Fruit fly (Drosophila melanogaster) whole organism, embryonic: ENCODE results near the gene CG6511.

Experiments used
- ATbp ChIP-seq: fragments of 200-800 bp; sonication (Bioruptor generic); optimal IDR thresholded peaks from 2 replicates; lab custom pipeline; 2017; ENCODE audit warnings: missing biosample characterization, mild to moderate bottlenecking, missing genetic modification characterization, missing genetic modification reagents
- Atf-2 ChIP-seq: fragments of 200-800 bp; sonication (Bioruptor generic); optimal IDR thresholded peaks from 2 replicates; lab custom pipeline; 2016; ENCODE audit warnings: missing biosample characterization, missing genetic modification characterization
- Atf3 ChIP-seq: fragments of 200-800 bp; sonication (Bioruptor generic); optimal IDR thresholded peaks from 3 replicates; lab custom pipeline; 2016; ENCODE audit warnings: missing biosample characterization, missing genetic modification characterization
- Awh ChIP-seq: fragments of 200-800 bp; sonication (Bioruptor generic); IDR thresholded peaks from 2 replicates; pipeline ENCODE4, ENCODE4 v1.3.6; 2022; ENCODE audit warnings: missing biosample characterization, missing genetic modification characterization
- CG10267 ChIP-seq: fragments of 200-800 bp; sonication (Bioruptor generic); optimal IDR thresholded peaks from 2 replicates; lab custom pipeline; 2018; ENCODE audit warnings: missing biosample characterization, mild to moderate bottlenecking, missing genetic modification characterization, moderate library complexity
- CG10431 ChIP-seq: fragments of 200-800 bp; sonication (Bioruptor generic); optimal IDR thresholded peaks from 3 replicates; lab custom pipeline; 2018; ENCODE audit warnings: missing biosample characterization, mild to moderate bottlenecking, missing genetic modification characterization
- CG10462 ChIP-seq: fragments of 200-800 bp; sonication (Bioruptor generic); optimal IDR thresholded peaks from 2 replicates; lab custom pipeline; 2016; ENCODE audit warnings: missing biosample characterization, missing genetic modification characterization
- CG10979 ChIP-seq: fragments of 200-800 bp; sonication (Bioruptor generic); optimal IDR thresholded peaks from 2 replicates; lab custom pipeline; 2018; ENCODE audit warnings: missing biosample characterization, mild to moderate bottlenecking, missing genetic modification characterization, moderate library complexity
- CG11085 ChIP-seq: fragments of 200-800 bp; sonication (Bioruptor generic); IDR thresholded peaks from 2 replicates; pipeline ENCODE4 v1.3.6; 2022; ENCODE audit warnings: missing biosample characterization, missing genetic modification characterization
- CG11504 ChIP-seq: fragments of 200-800 bp; sonication (Bioruptor generic); optimal IDR thresholded peaks from 3 replicates; lab custom pipeline; 2019; ENCODE audit warnings: missing biosample characterization, mild to moderate bottlenecking, missing genetic modification characterization, moderate library complexity
- CG11696 ChIP-seq: fragments of 200-800 bp; sonication (Bioruptor generic); IDR thresholded peaks from 2 replicates; pipeline ENCODE4 v1.3.6; 2022; ENCODE audit warnings: missing biosample characterization, missing genetic modification characterization
- CG18599 ChIP-seq: fragments of 200-800 bp; sonication (Bioruptor generic); optimal IDR thresholded peaks from 3 replicates; lab custom pipeline; 2017; ENCODE audit warnings: missing biosample characterization, missing genetic modification characterization, mild to moderate bottlenecking, moderate library complexity, missing genetic modification reagents
- CG3163 ChIP-seq: fragments of 200-800 bp; sonication (Bioruptor generic); optimal IDR thresholded peaks from 3 replicates; lab custom pipeline; 2016; ENCODE audit warnings: missing biosample characterization, missing genetic modification characterization
- CG32767 ChIP-seq: fragments of 200-800 bp; sonication (Bioruptor generic); IDR thresholded peaks from 2 replicates; pipeline ENCODE4 v1.3.6; 2022; ENCODE audit warnings: missing biosample characterization, missing genetic modification characterization
- CG33213 ChIP-seq: fragments of 200-800 bp; sonication (Bioruptor generic); optimal IDR thresholded peaks from 3 replicates; lab custom pipeline; 2016; ENCODE audit warnings: missing biosample characterization, missing genetic modification characterization
- CG34376 ChIP-seq: fragments of 200-800 bp; sonication (Bioruptor generic); optimal IDR thresholded peaks from 2 replicates; lab custom pipeline; 2018; ENCODE audit warnings: missing biosample characterization, mild to moderate bottlenecking, missing genetic modification characterization
- CG6813 ChIP-seq: fragments of 200-800 bp; sonication (Bioruptor generic); optimal IDR thresholded peaks from 2 replicates; lab custom pipeline; 2017; ENCODE audit warnings: missing biosample characterization, missing genetic modification characterization, mild to moderate bottlenecking, moderate library complexity, missing genetic modification reagents
- CG8281 ChIP-seq: fragments of 200-800 bp; sonication (Bioruptor generic); optimal IDR thresholded peaks from 2 replicates; lab custom pipeline; 2018; ENCODE audit warnings: missing biosample characterization, mild to moderate bottlenecking, missing genetic modification characterization, moderate library complexity
- CG9609 ChIP-seq: fragments of 200-800 bp; sonication (Bioruptor generic); optimal IDR thresholded peaks from 3 replicates; lab custom pipeline; 2016; ENCODE audit warnings: missing biosample characterization, missing genetic modification characterization
- CG9727 ChIP-seq: fragments of 200-800 bp; sonication (Bioruptor generic); optimal IDR thresholded peaks from 3 replicates; lab custom pipeline; 2017; ENCODE audit warnings: missing biosample characterization, mild to moderate bottlenecking, missing genetic modification characterization
- Dbx ChIP-seq: fragments of 200-800 bp; sonication (Bioruptor generic); IDR thresholded peaks from 3 replicates; pipeline ENCODE4 v1.3.6; 2022; ENCODE audit warnings: missing biosample characterization, missing genetic modification characterization
- Fer2 ChIP-seq: fragments of 200-800 bp; sonication (Bioruptor generic); optimal IDR thresholded peaks from 2 replicates; lab custom pipeline; 2018; ENCODE audit warnings: missing biosample characterization, mild to moderate bottlenecking, missing genetic modification characterization, moderate library complexity
- GATAe ChIP-seq: fragments of 200-800 bp; sonication (Bioruptor generic); conservative IDR thresholded peaks from 2 replicates; pipeline ENCODE4 v1.3.6; 2022; ENCODE audit warnings: missing biosample characterization, missing genetic modification characterization
- HLHmδ ChIP-seq: fragments of 200-800 bp; sonication (Bioruptor generic); optimal IDR thresholded peaks from 2 replicates; lab custom pipeline; 2018; ENCODE audit warnings: missing biosample characterization, mild to moderate bottlenecking, missing genetic modification characterization, moderate library complexity
- HmgZ ChIP-seq: fragments of 200-800 bp; sonication (Bioruptor generic); optimal IDR thresholded peaks from 2 replicates; lab custom pipeline; 2018; ENCODE audit warnings: missing biosample characterization, mild to moderate bottlenecking, missing genetic modification characterization
- Hmr ChIP-seq: fragments of 200-800 bp; sonication (Bioruptor generic); optimal IDR thresholded peaks from 3 replicates; lab custom pipeline; 2017; ENCODE audit warnings: mild to moderate bottlenecking, missing biosample characterization, missing genetic modification reagents, missing genetic modification characterization
- Hr78 ChIP-seq, 2 experiments: fragments of 200-800 bp in 1 of 2; fragments of >200 bp in 1 of 2; sonication (Bioruptor generic) in 1 of 2; optimal IDR thresholded peaks; 2 replicates each; lab custom pipeline; 2017 to 2019; ENCODE audit warnings: missing biosample characterization in 2 of 2, missing genetic modification characterization in 2 of 2, mild to moderate bottlenecking in 1 of 2, moderate library complexity in 1 of 2
- Max ChIP-seq: fragments of 200-800 bp; sonication (Bioruptor generic); optimal IDR thresholded peaks from 2 replicates; lab custom pipeline; 2016; ENCODE audit warnings: missing biosample characterization, mild to moderate bottlenecking, missing genetic modification characterization
- Med ChIP-seq: fragments of 200-800 bp; sonication (Bioruptor generic); peaks from one replicate; lab custom pipeline; 2016; ENCODE audit warnings: missing biosample characterization, missing genetic modification characterization, mild to moderate bottlenecking, inconsistent platforms, moderate library complexity
- Pdp1 ChIP-seq, 2 experiments: fragments of 200-800 bp; sonication (Bioruptor generic); optimal IDR thresholded peaks; 3 replicates each; lab custom pipeline; 2016; ENCODE audit warnings: missing biosample characterization in 2 of 2, missing genetic modification characterization in 2 of 2, mild to moderate bottlenecking in 1 of 2, moderate library complexity in 1 of 2
- Ssrp ChIP-seq: fragments of 200-800 bp; sonication (Bioruptor generic); optimal IDR thresholded peaks from 2 replicates; lab custom pipeline; 2018; ENCODE audit warnings: missing biosample characterization, mild to moderate bottlenecking, missing genetic modification characterization, moderate library complexity
- Stat92E ChIP-seq, 3 experiments: fragments of >200 bp in 2 of 3; fragments of 200-800 bp in 1 of 3; sonication (Bioruptor generic) in 1 of 3; optimal IDR thresholded peaks; 2 replicates each; lab custom pipeline; 2017 to 2019; ENCODE audit warnings: missing biosample characterization in 3 of 3, missing genetic modification characterization in 3 of 3, mild to moderate bottlenecking in 1 of 3, moderate library complexity in 1 of 3
- abd-A ChIP-seq: fragments of 200-800 bp; sonication (Bioruptor generic); optimal IDR thresholded peaks from 3 replicates; lab custom pipeline; 2019; ENCODE audit warnings: missing biosample characterization, mild to moderate bottlenecking, missing genetic modification characterization, moderate library complexity
- bbx ChIP-seq: fragments of 200-800 bp; sonication (Bioruptor generic); IDR thresholded peaks from 2 replicates; pipeline ENCODE4 v1.3.6; 2022; ENCODE audit warnings: missing biosample characterization, missing genetic modification characterization; ENCODE audit not compliant: partially characterized antibody
- cad ChIP-seq: fragments of >200 bp; optimal IDR thresholded peaks from 2 replicates; lab custom pipeline; 2017; ENCODE audit warnings: missing biosample characterization, missing genetic modification characterization
- caup ChIP-seq: fragments of 200-800 bp; sonication (Bioruptor generic); optimal IDR thresholded peaks from 3 replicates; lab custom pipeline; 2017; ENCODE audit warnings: missing biosample characterization, mild to moderate bottlenecking, missing genetic modification characterization, moderate library complexity; ENCODE audit not compliant: severe bottlenecking
- ci ChIP-seq: fragments of 200-800 bp; sonication (Bioruptor generic); IDR thresholded peaks from 3 replicates; pipeline ENCODE4 v1.3.6; 2022; ENCODE audit warnings: missing biosample characterization, missing genetic modification characterization
- crol ChIP-seq: fragments of 200-800 bp; sonication (Bioruptor generic); IDR thresholded peaks from 2 replicates; pipeline ENCODE4 v1.3.6; 2022; ENCODE audit warnings: missing biosample characterization, missing genetic modification characterization
- fd96Cb ChIP-seq: fragments of 200-800 bp; sonication (Bioruptor generic); optimal IDR thresholded peaks from 2 replicates; lab custom pipeline; 2018; ENCODE audit warnings: missing biosample characterization, mild to moderate bottlenecking, missing genetic modification characterization, moderate library complexity
- grn ChIP-seq: fragments of 200-800 bp; sonication (Bioruptor generic); optimal IDR thresholded peaks from 3 replicates; lab custom pipeline; 2017; ENCODE audit warnings: missing biosample characterization, missing genetic modification characterization
- h ChIP-seq: fragments of >200 bp; optimal IDR thresholded peaks from 2 replicates; lab custom pipeline; 2017
- pb ChIP-seq: fragments of 200-800 bp; sonication (Bioruptor generic); optimal IDR thresholded peaks from 3 replicates; lab custom pipeline; 2016; ENCODE audit warnings: missing biosample characterization, missing genetic modification characterization
- pnt ChIP-seq: fragments of 200-800 bp; sonication (Bioruptor generic); optimal IDR thresholded peaks from 3 replicates; lab custom pipeline; 2016; ENCODE audit warnings: missing biosample characterization, missing genetic modification characterization
- psq ChIP-seq: fragments of 200-800 bp; sonication (Bioruptor generic); optimal IDR thresholded peaks from 2 replicates; lab custom pipeline; 2017; ENCODE audit warnings: missing biosample characterization, missing genetic modification characterization
- rib ChIP-seq: fragments of 200-800 bp; sonication (Bioruptor generic); IDR thresholded peaks from 2 replicates; pipeline ENCODE4 v1.3.6; 2022; ENCODE audit warnings: missing biosample characterization, missing genetic modification characterization
- schlank ChIP-seq: fragments of 200-800 bp; sonication (Bioruptor generic); optimal IDR thresholded peaks from 2 replicates; lab custom pipeline; 2018; ENCODE audit warnings: missing biosample characterization, mild to moderate bottlenecking, missing genetic modification characterization
- sima ChIP-seq: fragments of 200-800 bp; sonication (Bioruptor generic); optimal IDR thresholded peaks from 2 replicates; lab custom pipeline; 2016; ENCODE audit warnings: missing biosample characterization, missing genetic modification characterization
- slbo ChIP-seq: fragments of 200-800 bp; sonication (Bioruptor generic); IDR thresholded peaks from 2 replicates; pipeline ENCODE4 v1.3.6; 2022; ENCODE audit warnings: missing biosample characterization, missing genetic modification characterization
- twi ChIP-seq: fragments of 200-800 bp; optimal IDR thresholded peaks from 2 replicates; lab custom pipeline; 2019; ENCODE audit warnings: missing biosample characterization, mild to moderate bottlenecking, missing genetic modification characterization, moderate library complexity

Gene CG6511

DNA sequence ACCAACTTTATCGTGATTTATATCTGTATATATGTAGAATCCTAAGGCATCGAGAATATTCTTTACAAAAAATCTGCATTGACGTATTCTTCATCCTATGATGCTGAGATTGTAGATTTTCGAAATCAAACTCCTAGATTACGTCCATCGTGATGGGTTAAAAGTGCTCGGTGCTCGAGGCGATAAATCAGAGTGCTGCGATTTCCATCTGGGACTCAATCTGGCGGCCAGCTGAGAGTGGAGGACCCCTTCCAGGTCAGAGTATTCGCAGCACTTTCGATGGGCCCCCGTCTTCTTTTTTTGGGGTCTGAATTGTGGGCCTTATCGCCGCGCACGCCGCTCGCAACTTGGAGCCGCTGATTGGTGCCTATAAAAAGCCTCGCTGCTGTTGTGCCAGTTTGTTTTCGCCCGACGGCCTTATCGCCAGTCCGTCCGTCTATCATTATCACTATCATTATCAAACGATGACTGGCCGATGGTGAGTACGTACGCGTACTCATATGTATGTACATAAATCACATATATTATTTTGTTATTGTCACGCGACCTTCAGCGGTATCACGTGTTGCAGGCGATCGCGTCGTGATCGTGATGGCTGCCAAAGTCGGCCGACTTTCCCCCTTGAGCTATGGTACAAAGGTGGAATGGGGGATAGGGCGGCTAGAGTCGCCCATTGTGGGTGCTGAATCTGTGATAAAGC, 16.3 kb upstream of the CG6511 start (continued):
- TF ChIP-seq CG32767 (0 out of 2 replicates have a peak, but pooled peaks have one; percentile 18), CG10979 (tag; lab: Kevin White, UChicago) (no peak), HmgZ (peak; percentile 10), CG10431 (GFP tag; lab: Kevin White, UChicago) (no peak), Atf3 (GFP tag; lab: Kevin White, UChicago) (no peak), Med (GFP tag; lab: Kevin White, UChicago) (peak; percentile 91), ATbp (GFP tag; lab: Kevin White, UChicago) (no peak), CG11085 (GFP tag; lab: Robert Waterston, UW) (no peak), CG33213 (GFP tag; lab: Kevin White, UChicago) (no peak), Stat92E (GFP tag; optimal IDR thresholded peaks at IDR 0.05; lab: Kevin White, UChicago) (peak in 1 of 3 experiments; percentile 59), abd-A (no peak), CG10267 (tag; lab: Kevin White, UChicago) (no peak), CG34376 (peak; percentile 89), GATAe (GFP tag; lab: Robert Waterston, UW) (peak; percentile 59; the same call in 1 of the 2 replicates), Awh (GFP tag; lab: Robert Waterston, UW) (no peak), CG9609 (GFP tag; lab: Kevin White, UChicago) (no peak), cad (no peak), CG10462 (GFP tag; lab: Kevin White, UChicago) (no peak), CG3163 (GFP tag; lab: Kevin White, UChicago) (no peak), psq (GFP tag; lab: Kevin White, UChicago) (no peak), Hr78 (GFP tag; optimal IDR thresholded peaks at IDR 0.05; lab: Kevin White, UChicago) (peak in 1 of 2 experiments; percentile 67), slbo (peak; percentile 25; the same call in 1 of the 2 replicates), CG18599 (peak; percentile 46), CG11504 (tag; lab: Kevin White, UChicago) (no peak), sima (GFP tag; lab: Kevin White, UChicago) (no peak), Hmr (peak; percentile 41), crol (GFP tag; lab: Robert Waterston, UW) (peak; percentile 14; the same call in 1 of the 2 replicates), CG9727 (no peak), pnt (GFP tag; lab: Kevin White, UChicago) (no peak), grn (peak; percentile 96), ci (GFP tag; lab: Robert Waterston, UW) (peak; percentile 43; the same call in 2 of the 3 replicates), Fer2 (no peak), Ssrp (tag; lab: Kevin White, UChicago) (no peak), twi (tag; lab: Kevin White, UChicago) (no peak), caup (GFP tag; lab: Kevin White, UChicago) (no peak), CG6813 (GFP tag; lab: Kevin White, UChicago) (peak; percentile 35), Max (GFP tag; lab: Kevin White, UChicago) (no peak), Pdp1 (GFP tag; optimal IDR thresholded peaks at IDR 0.05; lab: Kevin White, UChicago) (peak in 1 of 2 experiments; percentile 31), Atf-2 (no peak), CG11696 (GFP tag; lab: Robert Waterston, UW) (no peak), fd96Cb (tag; lab: Kevin White, UChicago) (no peak), rib (GFP tag; lab: Robert Waterston, UW) (peak; percentile 32; the same call in 1 of the 2 replicates), h (no peak), schlank (tag; lab: Kevin White, UChicago) (peak; percentile 18), Dbx (GFP tag; lab: Robert Waterston, UW) (peak; percentile 26; the same call in 1 of the 3 replicates), pb (GFP tag; lab: Kevin White, UChicago) (no peak), HLHmδ (GFP tag; lab: Kevin White, UChicago) (no peak), CG8281 (tag; lab: Kevin White, UChicago) (peak; percentile 31), bbx (no peak)
